Worm (Caenorhabditis elegans) whole organism, L4 larva: ENCODE results near the gene Y45G12C.1.
A peak's percentile ranks its signal among the peaks of the same experiment; 100 is the strongest.

Source experiments
- D1046.2 ChIP-seq: fragments of 200-800 bp; sonication (Bioruptor generic); IDR thresholded peaks from 2 replicates; pipeline ENCODE4 v1.3.6; 2022; ENCODE audit warnings: missing genetic modification characterization, missing compliant biosample characterization
- F10B5.3 ChIP-seq: sonication (generic microtip); optimal IDR thresholded peaks from 2 replicates; lab custom pipeline; 2016; ENCODE audit warnings: mild to moderate bottlenecking, missing genetic modification characterization, missing compliant biosample characterization
- F49E8.2 ChIP-seq: sonication (generic microtip); optimal IDR thresholded peaks from 2 replicates; lab custom pipeline; 2016; ENCODE audit warnings: missing compliant biosample characterization, mild to moderate bottlenecking, missing genetic modification characterization, borderline replicate concordance
- T20F7.1 ChIP-seq: fragments of 200-800 bp; sonication (Bioruptor generic); optimal IDR thresholded peaks from 2 replicates; lab custom pipeline; 2018; ENCODE audit warnings: mild to moderate bottlenecking, missing genetic modification characterization, missing compliant biosample characterization
- Y105C5A.15 ChIP-seq: fragments of 200-800 bp; sonication (Bioruptor generic); IDR thresholded peaks from 2 replicates; pipeline ENCODE4 v1.3.6; 2022; ENCODE audit warnings: missing genetic modification characterization, missing compliant biosample characterization
- Y5F2A.4 ChIP-seq: fragments of 200-800 bp; sonication (Bioruptor generic); optimal IDR thresholded peaks from 2 replicates; lab custom pipeline; 2018; ENCODE audit warnings: mild to moderate bottlenecking, missing genetic modification characterization, missing compliant biosample characterization
- aha-1 ChIP-seq: fragments of 150-350 bp; peaks from one replicate; lab custom pipeline; 2014; ENCODE audit warnings: missing biosample characterization, missing genetic modification characterization
- aly-2 ChIP-seq: sonication (generic microtip); optimal IDR thresholded peaks from 2 replicates; lab custom pipeline; 2018; ENCODE audit warnings: missing biosample characterization, missing genetic modification characterization
- attf-4 ChIP-seq: sonication (generic microtip); optimal IDR thresholded peaks from 3 replicates; lab custom pipeline; 2017; ENCODE audit warnings: missing biosample characterization, missing genetic modification characterization
- ceh-20 ChIP-seq: fragments of 200-800 bp; sonication (Bioruptor generic); IDR thresholded peaks from 2 replicates; pipeline ENCODE4 v1.3.6; 2022; ENCODE audit warnings: missing genetic modification reagents, missing genetic modification characterization, missing compliant biosample characterization
- ceh-44 ChIP-seq: fragments of 200-800 bp; sonication (Bioruptor generic); IDR thresholded peaks from 2 replicates; pipeline ENCODE4 v1.3.6; 2022; ENCODE audit warnings: missing genetic modification reagents, missing genetic modification characterization, missing compliant biosample characterization
- ceh-82 ChIP-seq: sonication (generic microtip); optimal IDR thresholded peaks from 2 replicates; lab custom pipeline; 2017; ENCODE audit warnings: missing biosample characterization, missing genetic modification characterization
- ces-1 ChIP-seq: fragments of 150-350 bp; sonication (generic microtip); optimal IDR thresholded peaks from 4 replicates; lab custom pipeline; 2014; ENCODE audit warnings: missing biosample characterization, missing genetic modification reagents, missing genetic modification characterization
- cey-2 ChIP-seq: sonication (generic microtip); optimal IDR thresholded peaks from 3 replicates; lab custom pipeline; 2017; ENCODE audit warnings: missing genetic modification characterization, mild to moderate bottlenecking, missing compliant biosample characterization, antibody characterized with exemption, borderline replicate concordance; ENCODE audit not compliant: insufficient read depth
- daf-12 ChIP-seq: fragments of 150-350 bp; optimal IDR thresholded peaks from 2 replicates; lab custom pipeline; 2014; ENCODE audit warnings: missing biosample characterization, missing genetic modification reagents, missing genetic modification characterization
- daf-16 ChIP-seq, 3 experiments: sonication (generic microtip); optimal IDR thresholded peaks; 2 replicates each; lab custom pipeline; 2016 to 2017; ENCODE audit warnings: missing genetic modification characterization in 3 of 3, missing genetic modification reagents in 3 of 3, mild to moderate bottlenecking in 2 of 3, missing compliant biosample characterization in 2 of 3, missing biosample characterization in 1 of 3, moderate library complexity in 1 of 3
- dmd-6 ChIP-seq: fragments of 200-800 bp; sonication (Bioruptor generic); IDR thresholded peaks from 2 replicates; pipeline ENCODE4 v1.3.6; 2022; ENCODE audit warnings: missing genetic modification reagents, missing genetic modification characterization, missing compliant biosample characterization
- dmd-9 ChIP-seq: fragments of 200-800 bp; sonication (Bioruptor generic); IDR thresholded peaks from 2 replicates; pipeline ENCODE4 v1.3.6; 2022; ENCODE audit warnings: missing genetic modification reagents, missing genetic modification characterization, missing compliant biosample characterization
- duxl-1 ChIP-seq: sonication (generic microtip); optimal IDR thresholded peaks from 2 replicates; lab custom pipeline; 2016; ENCODE audit warnings: mild to moderate bottlenecking, missing genetic modification characterization, moderate library complexity, missing compliant biosample characterization; ENCODE audit not compliant: poor library complexity
- egl-27 ChIP-seq: sonication (generic microtip); optimal IDR thresholded peaks from 3 replicates; lab custom pipeline; 2017; ENCODE audit warnings: missing biosample characterization, missing genetic modification reagents, missing genetic modification characterization
- fkh-10 ChIP-seq: fragments of 150-350 bp; optimal IDR thresholded peaks from 2 replicates; lab custom pipeline; 2014; ENCODE audit warnings: missing biosample characterization, missing genetic modification reagents, missing genetic modification characterization
- hif-1 ChIP-seq, 2 experiments: sonication (generic microtip); optimal IDR thresholded peaks; 2 replicates each; lab custom pipeline; 2016 to 2017; ENCODE audit warnings: missing compliant biosample characterization in 2 of 2, missing genetic modification characterization in 2 of 2, missing genetic modification reagents in 2 of 2, missing genotype in 2 of 2, mild to moderate bottlenecking in 1 of 2
- hlh-11 ChIP-seq: fragments of 200-800 bp; sonication (Bioruptor generic); optimal IDR thresholded peaks from 2 replicates; lab custom pipeline; 2018; ENCODE audit warnings: mild to moderate bottlenecking, missing genetic modification characterization, missing compliant biosample characterization
- hmg-1.1 ChIP-seq: fragments of 200-800 bp; sonication (Bioruptor generic); IDR thresholded peaks from 2 replicates; pipeline ENCODE4 v1.3.6; 2022; ENCODE audit warnings: missing genetic modification reagents, missing genetic modification characterization, missing compliant biosample characterization
- lim-7 ChIP-seq: fragments of 200-800 bp; sonication (Bioruptor generic); IDR thresholded peaks from 2 replicates; pipeline ENCODE4 v1.3.6; 2022; ENCODE audit warnings: missing genetic modification characterization, missing compliant biosample characterization
- lin-15B ChIP-seq: fragments of 150-350 bp; sonication (generic microtip); optimal IDR thresholded peaks from 3 replicates; lab custom pipeline; 2014; ENCODE audit warnings: missing biosample characterization, missing genetic modification characterization
- lin-29 ChIP-seq: fragments of 200-800 bp; sonication (Bioruptor generic); IDR thresholded peaks from 2 replicates; pipeline ENCODE4 v1.3.6; 2022; ENCODE audit warnings: missing genetic modification reagents, missing genetic modification characterization, missing compliant biosample characterization
- lin-38 ChIP-seq: fragments of 200-800 bp; sonication (Bioruptor generic); IDR thresholded peaks from 2 replicates; pipeline ENCODE4 v1.3.6; 2022; ENCODE audit warnings: missing genetic modification reagents, missing genetic modification characterization, missing compliant biosample characterization
- lsy-2 ChIP-seq, 2 experiments: fragments of 150-350 bp in 1 of 2; sonication (generic microtip) in 1 of 2; optimal IDR thresholded peaks; 2 replicates each; lab custom pipeline; 2014 to 2017; ENCODE audit warnings: missing biosample characterization in 2 of 2, missing genetic modification characterization in 2 of 2
- mdt-29 ChIP-seq: fragments of 200-800 bp; sonication (Bioruptor generic); IDR thresholded peaks from 2 replicates; pipeline ENCODE4 v1.3.6; 2022; ENCODE audit warnings: missing genetic modification reagents, missing genetic modification characterization, missing compliant biosample characterization
- mep-1 ChIP-seq: fragments of 150-350 bp; sonication (generic microtip); optimal IDR thresholded peaks from 3 replicates; lab custom pipeline; 2014; ENCODE audit warnings: missing biosample characterization, missing genetic modification characterization
- mes-2 ChIP-seq: sonication (generic microtip); optimal IDR thresholded peaks from 2 replicates; lab custom pipeline; 2016; ENCODE audit warnings: missing genotype, mild to moderate bottlenecking, missing genetic modification characterization, missing compliant biosample characterization; ENCODE audit not compliant: poor library complexity, severe bottlenecking
- nhr-10 ChIP-seq: fragments of 150-350 bp; optimal IDR thresholded peaks from 2 replicates; lab custom pipeline; 2014; ENCODE audit warnings: missing biosample characterization, missing genetic modification characterization
- nhr-111 ChIP-seq: fragments of 200-800 bp; sonication (Bioruptor generic); optimal IDR thresholded peaks from 2 replicates; lab custom pipeline; 2018; ENCODE audit warnings: mild to moderate bottlenecking, missing genetic modification characterization, missing compliant biosample characterization
- nhr-25 ChIP-seq: sonication (generic microtip); optimal IDR thresholded peaks from 2 replicates; lab custom pipeline; 2017; ENCODE audit warnings: missing genetic modification characterization, mild to moderate bottlenecking, missing compliant biosample characterization, antibody characterized with exemption, moderate library complexity, borderline replicate concordance; ENCODE audit not compliant: insufficient read depth
- nhr-28 ChIP-seq: fragments of 150-350 bp; optimal IDR thresholded peaks from 2 replicates; lab custom pipeline; 2014; ENCODE audit warnings: missing biosample characterization, missing genetic modification characterization
- nhr-42 ChIP-seq: fragments of 200-800 bp; sonication (Bioruptor generic); IDR thresholded peaks from 2 replicates; pipeline ENCODE4 v1.3.6; 2022; ENCODE audit warnings: missing genetic modification characterization, missing compliant biosample characterization
- nhr-48 ChIP-seq: sonication (generic microtip); optimal IDR thresholded peaks from 2 replicates; lab custom pipeline; 2016; ENCODE audit warnings: mild to moderate bottlenecking, missing genetic modification characterization, missing compliant biosample characterization
- nhr-6 ChIP-seq: fragments of 150-350 bp; optimal IDR thresholded peaks from 2 replicates; lab custom pipeline; 2014; ENCODE audit warnings: missing biosample characterization, missing genetic modification characterization
- nhr-76 ChIP-seq: fragments of 150-350 bp; optimal IDR thresholded peaks from 2 replicates; lab custom pipeline; 2014; ENCODE audit warnings: missing biosample characterization, missing genetic modification characterization
- pha-4 ChIP-seq, 2 experiments: fragments of 150-350 bp in 1 of 2; fragments of 200-800 bp in 1 of 2; sonication (Bioruptor generic) in 1 of 2; IDR thresholded peaks in 1 of 2; optimal IDR thresholded peaks in 1 of 2; 2 replicates each; pipeline versions ENCODE4 v1.3.6 to Lab custom; 2014 to 2022; ENCODE audit warnings: missing genetic modification characterization in 2 of 2, missing genetic modification reagents in 2 of 2, missing biosample characterization in 1 of 2, missing compliant biosample characterization in 1 of 2
- rbr-2 ChIP-seq: sonication (generic microtip); optimal IDR thresholded peaks from 2 replicates; lab custom pipeline; 2016; ENCODE audit warnings: missing genotype, missing genetic modification characterization, missing compliant biosample characterization
- tag-97 ChIP-seq: fragments of 200-800 bp; sonication (Bioruptor generic); IDR thresholded peaks from 2 replicates; pipeline ENCODE4 v1.3.6; 2022; ENCODE audit warnings: missing genetic modification characterization, missing compliant biosample characterization
- unc-39 ChIP-seq: sonication (generic microtip); optimal IDR thresholded peaks from 2 replicates; lab custom pipeline; 2017; ENCODE audit warnings: missing biosample characterization, missing genetic modification characterization
- unc-62 ChIP-seq, 3 experiments: fragments of 150-350 bp in 1 of 3; sonication (generic microtip); optimal IDR thresholded peaks in 2 of 3; peaks in 1 of 3; 1 replicate in 1 of 3; 2 replicates in 2 of 3; lab custom pipeline; 2014 to 2017; ENCODE audit warnings: missing biosample characterization in 3 of 3, missing genetic modification characterization in 3 of 3, missing genetic modification reagents in 3 of 3, missing genotype in 1 of 3
- vab-7 ChIP-seq: fragments of 200-800 bp; sonication (Bioruptor generic); IDR thresholded peaks from 2 replicates; pipeline ENCODE4 v1.3.6; 2022; ENCODE audit warnings: missing genetic modification reagents, missing genetic modification characterization, missing compliant biosample characterization
- zag-1 ChIP-seq: fragments of 150-350 bp; optimal IDR thresholded peaks from 2 replicates; lab custom pipeline; 2014; ENCODE audit warnings: missing biosample characterization, missing genetic modification characterization
- zip-2 ChIP-seq: fragments of 150-350 bp; optimal IDR thresholded peaks from 2 replicates; lab custom pipeline; 2014; ENCODE audit warnings: missing biosample characterization, missing genetic modification characterization

Gene Y45G12C.1

ce11 chrV:2614986-2615687 lies 49.7 kb downstream of the Y45G12C.1 start, which contains the start of gene F53E10.1:
TSS of gene F53E10.1 (plus strand) at chrV:2615310.
- peak; percentile 71 for TF ChIP-seq mep-1 (tag; lab: Kevin White, UChicago)
- no peak for TF ChIP-seq nhr-111 (GFP tag; lab: Kevin White, UChicago)
- no peak for TF ChIP-seq aly-2
- no peak for TF ChIP-seq lin-38
- TF ChIP-seq nhr-25, result no peak
- no peak for TF ChIP-seq egl-27 (tag; lab: Kevin White, UChicago)
- no peak for TF ChIP-seq lim-7 (GFP tag; lab: Robert Waterston, UW)
- TF ChIP-seq tag-97, result no peak
- no peak for TF ChIP-seq ceh-44 (GFP tag; lab: Robert Waterston, UW)
- TF ChIP-seq dmd-6 (GFP tag; lab: Robert Waterston, UW), result peak; percentile 72
- TF ChIP-seq nhr-10 (tag; lab: Kevin White, UChicago), result no peak
- no peak for TF ChIP-seq cey-2 (tag; lab: Kevin White, UChicago)
- TF ChIP-seq nhr-76 (tag; lab: Kevin White, UChicago), result no peak
- TF ChIP-seq unc-39, result no peak
- peak in 1 of 2 experiments; percentile 26 for TF ChIP-seq daf-16 (GFP tag; optimal IDR thresholded peaks at IDR 0.05; lab: Kevin White, UChicago)
- TF ChIP-seq daf-16 (tag; optimal IDR thresholded peaks at IDR 0.05; lab: Kevin White, UChicago), result peak; percentile 77
- no peak for TF ChIP-seq duxl-1
- no peak for TF ChIP-seq T20F7.1
- TF ChIP-seq mdt-29 (GFP tag; lab: Robert Waterston, UW), result no peak
- no peak for TF ChIP-seq ceh-20 (GFP tag; lab: Robert Waterston, UW)
- no peak for TF ChIP-seq fkh-10 (GFP tag; lab: Kevin White, UChicago)
- no peak for TF ChIP-seq zip-2 (tag; lab: Kevin White, UChicago)
- no peak for TF ChIP-seq Y105C5A.15
- peak; percentile 57 for TF ChIP-seq mes-2
- no peak for TF ChIP-seq Y5F2A.4
- no peak for TF ChIP-seq dmd-9 (GFP tag; lab: Robert Waterston, UW)
- TF ChIP-seq daf-12 (tag; lab: Kevin White, UChicago), result no peak
- peak; percentile 90 for TF ChIP-seq hlh-11 (tag; lab: Kevin White, UChicago)
- no peak for TF ChIP-seq nhr-42 (GFP tag; lab: Robert Waterston, UW)
- TF ChIP-seq ceh-82 (tag; lab: Kevin White, UChicago), result no peak
- TF ChIP-seq pha-4 (GFP tag; IDR thresholded peaks at IDR 0.05; lab: Robert Waterston, UW), result no peak
- TF ChIP-seq pha-4 (tag; optimal IDR thresholded peaks at IDR 0.05; lab: Kevin White, UChicago), result peak; percentile 72
- no peak for TF ChIP-seq D1046.2
- TF ChIP-seq nhr-28 (tag; lab: Kevin White, UChicago), result peak; percentile 99
- peak; percentile 61 for TF ChIP-seq nhr-48 (tag; lab: Kevin White, UChicago)
- TF ChIP-seq unc-62 (GFP tag; optimal IDR thresholded peaks at IDR 0.05 in 1 of 2; lab: Kevin White, UChicago), result no peak
- TF ChIP-seq unc-62 (tag; optimal IDR thresholded peaks at IDR 0.05; lab: Kevin White, UChicago), result no peak
- TF ChIP-seq rbr-2 (tag; lab: Kevin White, UChicago), result no peak
- TF ChIP-seq ces-1, result no peak
- no peak for TF ChIP-seq F10B5.3 (tag; lab: Kevin White, UChicago)
- TF ChIP-seq lsy-2 (tag; optimal IDR thresholded peaks at IDR 0.05; lab: Kevin White, UChicago), result peak in 1 of 2 experiments; percentile 1
- TF ChIP-seq lin-29 (GFP tag; lab: Robert Waterston, UW), result no peak
- TF ChIP-seq vab-7 (GFP tag; lab: Robert Waterston, UW), result no peak
- TF ChIP-seq aha-1 (tag; lab: Kevin White, UChicago), result peak; percentile 90
- TF ChIP-seq F49E8.2 (tag; lab: Kevin White, UChicago), result no peak
- TF ChIP-seq hmg-1.1 (GFP tag; lab: Robert Waterston, UW), result 0 out of 2 replicates have a peak, but pooled peaks have one; percentile 23
- no peak for TF ChIP-seq attf-4 (tag; lab: Kevin White, UChicago)
- TF ChIP-seq zag-1 (tag; lab: Kevin White, UChicago), result no peak
- TF ChIP-seq lin-15B, result no peak
- TF ChIP-seq nhr-6 (tag; lab: Kevin White, UChicago), result peak; percentile 48
- TF ChIP-seq hif-1 (tag; optimal IDR thresholded peaks at IDR 0.05; lab: Kevin White, UChicago), result peak in 1 of 2 experiments; percentile 8
